Worm (Caenorhabditis elegans) whole organism, young adult: Measurements from ENCODE around the gene D2023.6.

Experiments
- C06A6.2 ChIP-seq: fragments of 200-800 bp; sonication (Bioruptor generic); conservative IDR thresholded peaks from 2 replicates; pipeline ENCODE4 v1.3.6; 2022; ENCODE audit warnings: missing genetic modification characterization, missing compliant biosample characterization
- C17E4.6 ChIP-seq: fragments of 200-800 bp; sonication (Bioruptor generic); IDR thresholded peaks from 2 replicates; pipeline ENCODE4 v1.3.6; 2022; ENCODE audit warnings: missing genetic modification reagents, missing genetic modification characterization, missing compliant biosample characterization
- F10E7.11 ChIP-seq: sonication (generic microtip); optimal IDR thresholded peaks from 2 replicates; lab custom pipeline; 2017; ENCODE audit warnings: mild to moderate bottlenecking, missing genetic modification characterization, moderate library complexity, missing compliant biosample characterization
- F37B4.10 ChIP-seq: fragments of 200-800 bp; sonication (Bioruptor generic); IDR thresholded peaks from 2 replicates; pipeline ENCODE4 v1.3.6; 2022; ENCODE audit warnings: missing genetic modification characterization, missing compliant biosample characterization
- F49E8.2 ChIP-seq: sonication (generic microtip); optimal IDR thresholded peaks from 3 replicates; lab custom pipeline; 2017; ENCODE audit warnings: missing genetic modification characterization, mild to moderate bottlenecking, missing compliant biosample characterization, antibody characterized with exemption, moderate library complexity; ENCODE audit not compliant: insufficient read depth
- K11D2.4 ChIP-seq: fragments of 200-800 bp; sonication (Bioruptor generic); IDR thresholded peaks from 2 replicates; pipeline ENCODE4 v1.3.6; 2022; ENCODE audit warnings: missing genetic modification reagents, missing genetic modification characterization, missing compliant biosample characterization
- T26A5.8 ChIP-seq: sonication (generic microtip); optimal IDR thresholded peaks from 2 replicates; lab custom pipeline; 2016; ENCODE audit warnings: missing genetic modification characterization, missing compliant biosample characterization
- Y79H2A.3 ChIP-seq: fragments of 200-800 bp; sonication (Bioruptor generic); conservative IDR thresholded peaks from 2 replicates; pipeline ENCODE4 v1.3.6; 2022; ENCODE audit warnings: missing genetic modification reagents, missing genetic modification characterization, missing compliant biosample characterization
- Y95B8A.8 ChIP-seq: fragments of 200-800 bp; sonication (Bioruptor generic); IDR thresholded peaks from 2 replicates; pipeline ENCODE4 v1.3.6; 2022; ENCODE audit warnings: missing genetic modification reagents, missing genetic modification characterization, missing compliant biosample characterization
- akir-1 ChIP-seq: fragments of 200-800 bp; sonication (Bioruptor generic); optimal IDR thresholded peaks from 2 replicates; lab custom pipeline; 2018; ENCODE audit warnings: mild to moderate bottlenecking, missing genetic modification characterization, moderate library complexity, missing compliant biosample characterization
- ama-1 ChIP-seq, 3 experiments: fragments of 150-350 bp in 1 of 3; sonication (generic microtip) in 2 of 3; optimal IDR thresholded peaks; 2 replicates each; lab custom pipeline; 2014 to 2018; ENCODE audit warnings: missing biosample characterization in 2 of 3, missing genetic modification characterization in 2 of 3, missing genetic modification reagents in 2 of 3
- aptf-2 ChIP-seq: fragments of 200-800 bp; sonication (Bioruptor generic); conservative IDR thresholded peaks from 2 replicates; pipeline ENCODE4 v1.3.6; 2022; ENCODE audit warnings: missing genetic modification reagents, missing genetic modification characterization, missing compliant biosample characterization
- attf-5 ChIP-seq: fragments of 200-800 bp; sonication (Bioruptor generic); optimal IDR thresholded peaks from 2 replicates; lab custom pipeline; 2018; ENCODE audit warnings: mild to moderate bottlenecking, missing genetic modification characterization, missing compliant biosample characterization
- bed-2 ChIP-seq: fragments of 200-800 bp; sonication (Bioruptor generic); IDR thresholded peaks from 2 replicates; pipeline ENCODE4 v1.3.6; 2022; ENCODE audit warnings: missing genetic modification reagents, missing genetic modification characterization, missing compliant biosample characterization
- cebp-2 ChIP-seq: fragments of 200-800 bp; sonication (Bioruptor generic); IDR thresholded peaks from 2 replicates; pipeline ENCODE4 v1.3.6; 2022; ENCODE audit warnings: missing genetic modification characterization, missing compliant biosample characterization
- ceh-58 ChIP-seq: fragments of 200-800 bp; sonication (Bioruptor generic); IDR thresholded peaks from 2 replicates; pipeline ENCODE4 v1.3.6; 2022; ENCODE audit warnings: missing genetic modification characterization, missing compliant biosample characterization
- ceh-91 ChIP-seq: fragments of 200-800 bp; sonication (Bioruptor generic); IDR thresholded peaks from 2 replicates; pipeline ENCODE4 v1.3.6; 2022; ENCODE audit warnings: missing genetic modification reagents, missing genetic modification characterization, missing compliant biosample characterization
- chd-7 ChIP-seq: sonication (generic microtip); optimal IDR thresholded peaks from 2 replicates; lab custom pipeline; 2016; ENCODE audit warnings: mild to moderate bottlenecking, missing genetic modification characterization, moderate library complexity, missing compliant biosample characterization
- die-1 ChIP-seq: sonication (generic microtip); optimal IDR thresholded peaks from 2 replicates; lab custom pipeline; 2016; ENCODE audit warnings: missing genotype, mild to moderate bottlenecking, missing genetic modification characterization, missing compliant biosample characterization
- dox-1 ChIP-seq: fragments of 200-800 bp; sonication (Bioruptor generic); IDR thresholded peaks from 2 replicates; pipeline ENCODE4 v1.3.6; 2022; ENCODE audit warnings: missing genetic modification reagents, missing genetic modification characterization, missing compliant biosample characterization
- dpl-1 ChIP-seq: fragments of 150-350 bp; optimal IDR thresholded peaks from 2 replicates; lab custom pipeline; 2014; ENCODE audit warnings: missing biosample characterization, missing genetic modification reagents, missing genetic modification characterization
- efl-1 ChIP-seq: fragments of 150-350 bp; optimal IDR thresholded peaks from 2 replicates; lab custom pipeline; 2014; ENCODE audit warnings: missing biosample characterization, missing genetic modification reagents, missing genetic modification characterization
- egl-44 ChIP-seq: fragments of 200-800 bp; sonication (Bioruptor generic); IDR thresholded peaks from 2 replicates; pipeline ENCODE4 v1.3.6; 2022; ENCODE audit warnings: missing genetic modification reagents, missing genetic modification characterization, missing compliant biosample characterization
- him-1 ChIP-seq: sonication (generic microtip); optimal IDR thresholded peaks from 2 replicates; lab custom pipeline; 2016; ENCODE audit warnings: missing genotype, missing genetic modification reagents, missing genetic modification characterization, missing compliant biosample characterization
- hlh-26 ChIP-seq: fragments of 200-800 bp; sonication (Bioruptor generic); conservative IDR thresholded peaks from 2 replicates; pipeline ENCODE4 v1.3.6; 2022; ENCODE audit warnings: missing genetic modification reagents, missing genetic modification characterization, missing compliant biosample characterization
- lag-1 ChIP-seq: fragments of 200-800 bp; sonication (Bioruptor generic); IDR thresholded peaks from 2 replicates; pipeline ENCODE4 v1.3.6; 2022; ENCODE audit warnings: missing genetic modification reagents, missing genetic modification characterization, missing compliant biosample characterization
- let-526 ChIP-seq: fragments of 200-800 bp; sonication (Bioruptor generic); IDR thresholded peaks from 2 replicates; pipeline ENCODE4 v1.3.6; 2022; ENCODE audit warnings: missing genetic modification reagents, missing genetic modification characterization, missing compliant biosample characterization
- lsy-27 ChIP-seq: sonication (generic microtip); optimal IDR thresholded peaks from 2 replicates; lab custom pipeline; 2017; ENCODE audit warnings: missing genetic modification characterization, mild to moderate bottlenecking, missing compliant biosample characterization, antibody characterized with exemption, missing genotype, borderline replicate concordance; ENCODE audit not compliant: insufficient read depth
- madf-8 ChIP-seq: fragments of 200-800 bp; sonication (Bioruptor generic); conservative IDR thresholded peaks from 2 replicates; pipeline ENCODE4 v1.3.6; 2022; ENCODE audit warnings: missing genetic modification reagents, missing genetic modification characterization, missing compliant biosample characterization
- mel-28 ChIP-seq: sonication (generic microtip); optimal IDR thresholded peaks from 2 replicates; lab custom pipeline; 2016; ENCODE audit warnings: borderline replicate concordance, mild to moderate bottlenecking, missing genetic modification characterization, missing compliant biosample characterization
- nfya-1 ChIP-seq: sonication (generic microtip); optimal IDR thresholded peaks from 2 replicates; lab custom pipeline; 2017; ENCODE audit warnings: antibody characterized with exemption, missing compliant biosample characterization, missing genetic modification characterization, borderline replicate concordance; ENCODE audit not compliant: insufficient read depth
- nfyb-1 ChIP-seq: fragments of 200-800 bp; sonication (Bioruptor generic); IDR thresholded peaks from 2 replicates; pipeline ENCODE4 v1.3.6; 2022; ENCODE audit warnings: missing genetic modification reagents, missing genetic modification characterization, missing compliant biosample characterization
- nhr-120 ChIP-seq: fragments of 200-800 bp; sonication (Bioruptor generic); IDR thresholded peaks from 2 replicates; pipeline ENCODE4 v1.3.6; 2022; ENCODE audit warnings: missing genetic modification characterization, missing compliant biosample characterization
- nhr-179 ChIP-seq: sonication (generic microtip); optimal IDR thresholded peaks from 2 replicates; lab custom pipeline; 2016; ENCODE audit warnings: mild to moderate bottlenecking, missing genetic modification characterization, missing compliant biosample characterization
- nhr-27 ChIP-seq: fragments of 200-800 bp; sonication (Bioruptor generic); optimal IDR thresholded peaks from 2 replicates; lab custom pipeline; 2018; ENCODE audit warnings: mild to moderate bottlenecking, missing genetic modification characterization, moderate library complexity, missing compliant biosample characterization
- nhr-80 ChIP-seq: sonication (generic microtip); optimal IDR thresholded peaks from 2 replicates; lab custom pipeline; 2016; ENCODE audit warnings: missing genetic modification characterization, missing compliant biosample characterization
- nhr-90 ChIP-seq: sonication (generic microtip); optimal IDR thresholded peaks from 2 replicates; lab custom pipeline; 2016; ENCODE audit warnings: missing genotype, mild to moderate bottlenecking, missing genetic modification characterization, missing compliant biosample characterization
- rcor-1 ChIP-seq: fragments of 200-800 bp; sonication (Bioruptor generic); IDR thresholded peaks from 2 replicates; pipeline ENCODE4 v1.3.6; 2022; ENCODE audit warnings: missing genetic modification reagents, missing genetic modification characterization, missing compliant biosample characterization
- sdz-38 ChIP-seq: sonication (generic microtip); optimal IDR thresholded peaks from 2 replicates; lab custom pipeline; 2016; ENCODE audit warnings: missing genotype, missing genetic modification characterization, missing compliant biosample characterization
- sea-2 ChIP-seq: fragments of 200-800 bp; sonication (Bioruptor generic); IDR thresholded peaks from 2 replicates; pipeline ENCODE4 v1.3.6; 2022; ENCODE audit warnings: missing genetic modification characterization, missing compliant biosample characterization
- snpc-1.1 ChIP-seq: sonication (generic microtip); optimal IDR thresholded peaks from 2 replicates; lab custom pipeline; 2017; ENCODE audit warnings: missing genetic modification characterization, mild to moderate bottlenecking, missing compliant biosample characterization, antibody characterized with exemption, moderate library complexity, missing genotype, missing genetic modification reagents; ENCODE audit not compliant: insufficient read depth
- somi-1 ChIP-seq: fragments of 200-800 bp; sonication (Bioruptor generic); optimal IDR thresholded peaks from 2 replicates; lab custom pipeline; 2018; ENCODE audit warnings: mild to moderate bottlenecking, missing genetic modification characterization, missing compliant biosample characterization
- tlf-1 ChIP-seq: fragments of 200-800 bp; sonication (Bioruptor generic); optimal IDR thresholded peaks from 2 replicates; lab custom pipeline; 2018; ENCODE audit warnings: mild to moderate bottlenecking, missing genetic modification characterization, missing compliant biosample characterization
- unc-130 ChIP-seq: sonication (generic microtip); optimal IDR thresholded peaks from 2 replicates; lab custom pipeline; 2016; ENCODE audit warnings: missing genetic modification reagents, missing genetic modification characterization, missing compliant biosample characterization
- unc-62 ChIP-seq: fragments of 150-350 bp; optimal IDR thresholded peaks from 2 replicates; lab custom pipeline; 2014; ENCODE audit warnings: missing biosample characterization, missing genetic modification reagents, missing genetic modification characterization
- zim-3 ChIP-seq: sonication (generic microtip); optimal IDR thresholded peaks from 2 replicates; lab custom pipeline; 2017; ENCODE audit warnings: mild to moderate bottlenecking, missing genetic modification characterization, moderate library complexity, missing compliant biosample characterization

The D2023.6 gene

ce11 chrV:11782809-11783440 is 44.2 kb upstream of the D2023.6 start, which contains the start of gene F55A11.11 (continued):
- TF ChIP-seq cebp-2 (GFP tag; lab: Robert Waterston, UW) (peak; percentile 92), sea-2 (GFP tag; lab: Robert Waterston, UW) (peak; percentile 74; the same call in 1 of the 2 replicates), attf-5 (GFP tag; lab: Kevin White, UChicago) (peak; percentile 90), nhr-27 (tag; lab: Kevin White, UChicago) (peak; percentile 31), C17E4.6 (GFP tag; lab: Robert Waterston, UW) (no peak), mel-28 (tag; lab: Kevin White, UChicago) (peak; percentile 57), rcor-1 (GFP tag; lab: Robert Waterston, UW) (peak; percentile 84), T26A5.8 (tag; lab: Kevin White, UChicago) (peak; percentile 89), tlf-1 (peak; percentile 49), dpl-1 (GFP tag; lab: Kevin White, UChicago) (no peak), akir-1 (peak; percentile 86), him-1 (peak; percentile 97), unc-130 (GFP tag; lab: Kevin White, UChicago) (peak; percentile 77), F49E8.2 (tag; lab: Kevin White, UChicago) (peak; percentile 84), Y79H2A.3 (GFP tag; lab: Robert Waterston, UW) (peak; percentile 47; the same call in 1 of the 2 replicates), unc-62 (GFP tag; lab: Kevin White, UChicago) (peak; percentile 54), F10E7.11 (tag; lab: Kevin White, UChicago) (peak; percentile 78), efl-1 (GFP tag; lab: Kevin White, UChicago) (peak; percentile 6), bed-2 (peak; percentile 59; the same call in 1 of the 2 replicates), nhr-90 (peak; percentile 96), somi-1 (GFP tag; lab: Kevin White, UChicago) (peak; percentile 88), F37B4.10 (0 out of 2 replicates have a peak, but pooled peaks have one; percentile 81), egl-44 (GFP tag; lab: Robert Waterston, UW) (peak; percentile 96), lsy-27 (tag; lab: Kevin White, UChicago) (peak; percentile 79), dox-1 (GFP tag; lab: Robert Waterston, UW) (peak; percentile 93; the same call in 1 of the 2 replicates), snpc-1.1 (tag; lab: Kevin White, UChicago) (peak; percentile 69), zim-3 (tag; lab: Kevin White, UChicago) (peak; percentile 97), nhr-179 (tag; lab: Kevin White, UChicago) (peak; percentile 48), madf-8 (GFP tag; lab: Robert Waterston, UW) (peak; percentile 37; the same call in 1 of the 2 replicates), sdz-38 (no peak), hlh-26 (GFP tag; lab: Robert Waterston, UW) (no peak), ama-1 (optimal IDR thresholded peaks at IDR 0.05; lab: Kevin White, UChicago) (no peak), ama-1 (GFP tag; optimal IDR thresholded peaks at IDR 0.05; lab: Kevin White, UChicago) (peak; percentile 55 to 91), nfyb-1 (GFP tag; lab: Robert Waterston, UW) (peak; percentile 96), ceh-58 (GFP tag; lab: Robert Waterston, UW) (0 out of 2 replicates have a peak, but pooled peaks have one; percentile 28), Y95B8A.8 (GFP tag; lab: Robert Waterston, UW) (peak; percentile 85; the same call in 1 of the 2 replicates), C06A6.2 (GFP tag; lab: Robert Waterston, UW) (peak; percentile 65; the same call in 1 of the 2 replicates), aptf-2 (GFP tag; lab: Robert Waterston, UW) (0 out of 2 replicates have a peak, but pooled peaks have one; percentile 7), die-1 (peak; percentile 96), nfya-1 (tag; lab: Kevin White, UChicago) (no peak), lag-1 (GFP tag; lab: Robert Waterston, UW) (no peak), ceh-91 (GFP tag; lab: Robert Waterston, UW) (no peak), let-526 (GFP tag; lab: Robert Waterston, UW) (peak; percentile 90), nhr-80 (tag; lab: Kevin White, UChicago) (peak; percentile 42), chd-7 (peak; percentile 92), nhr-120 (no peak), K11D2.4 (peak; percentile 76)
